Fruit fly (Drosophila melanogaster) whole organism, prepupa: ENCODE data around the gene CG31637.

ENCODE experiments used
- CG11294 ChIP-seq: fragments of 200-800 bp; sonication (Bioruptor generic); IDR thresholded peaks from 2 replicates; pipeline ENCODE4 v1.3.6; 2022; ENCODE audit warnings: missing biosample characterization, missing genetic modification characterization
- CG3919 ChIP-seq: fragments of 200-800 bp; sonication (Bioruptor generic); optimal IDR thresholded peaks from 3 replicates; lab custom pipeline; 2016; ENCODE audit warnings: missing biosample characterization, missing genetic modification characterization
- CG6792 ChIP-seq: fragments of 200-800 bp; sonication (Bioruptor generic); optimal IDR thresholded peaks from 3 replicates; lab custom pipeline; 2016; ENCODE audit warnings: missing biosample characterization, missing genetic modification characterization
- CG6808 ChIP-seq: fragments of 200-800 bp; sonication (Bioruptor generic); optimal IDR thresholded peaks from 3 replicates; lab custom pipeline; 2017; ENCODE audit warnings: missing biosample characterization, missing genetic modification characterization, mild to moderate bottlenecking, moderate library complexity, missing genetic modification reagents
- Eip78C ChIP-seq: fragments of 200-800 bp; sonication (Bioruptor generic); peaks from one replicate; lab custom pipeline; 2016; ENCODE audit warnings: missing biosample characterization, missing genetic modification characterization
- Ets21C ChIP-seq: fragments of 200-800 bp; sonication (Bioruptor generic); optimal IDR thresholded peaks from 3 replicates; lab custom pipeline; 2016; ENCODE audit warnings: missing biosample characterization, missing genetic modification characterization
- Gug ChIP-seq: fragments of 200-800 bp; sonication (Bioruptor generic); IDR thresholded peaks from 2 replicates; pipeline ENCODE4 v1.3.6; 2022; ENCODE audit warnings: missing biosample characterization, missing genetic modification characterization
- Hr4 ChIP-seq: fragments of 200-800 bp; sonication (Bioruptor generic); optimal IDR thresholded peaks from 3 replicates; lab custom pipeline; 2016; ENCODE audit warnings: missing biosample characterization, missing genetic modification characterization
- acj6 ChIP-seq: fragments of 200-800 bp; sonication (Bioruptor generic); optimal IDR thresholded peaks from 3 replicates; lab custom pipeline; 2016; ENCODE audit warnings: missing biosample characterization, missing genetic modification characterization
- pdm3 ChIP-seq: fragments of 200-800 bp; sonication (Bioruptor generic); optimal IDR thresholded peaks from 3 replicates; lab custom pipeline; 2016; ENCODE audit warnings: missing biosample characterization, missing genetic modification characterization

dm6 chr2L:6449753-6450152, 48.7 kb upstream of the CG31637 start:
- TF ChIP-seq CG11294 (GFP tag; lab: Robert Waterston, UW) (no peak), pdm3 (GFP tag; lab: Kevin White, UChicago) (no peak), Eip78C (GFP tag; lab: Kevin White, UChicago) (no peak), Ets21C (no peak), CG3919 (no peak), Gug (GFP tag; lab: Robert Waterston, UW) (no peak), CG6808 (no peak), Hr4 (GFP tag; lab: Kevin White, UChicago) (no peak), CG6792 (GFP tag; lab: Kevin White, UChicago) (no peak), acj6 (no peak)
